Worm (Caenorhabditis elegans): ENCODE results near the gene C35D10.17.

C35D10.17 gene

DNA sequence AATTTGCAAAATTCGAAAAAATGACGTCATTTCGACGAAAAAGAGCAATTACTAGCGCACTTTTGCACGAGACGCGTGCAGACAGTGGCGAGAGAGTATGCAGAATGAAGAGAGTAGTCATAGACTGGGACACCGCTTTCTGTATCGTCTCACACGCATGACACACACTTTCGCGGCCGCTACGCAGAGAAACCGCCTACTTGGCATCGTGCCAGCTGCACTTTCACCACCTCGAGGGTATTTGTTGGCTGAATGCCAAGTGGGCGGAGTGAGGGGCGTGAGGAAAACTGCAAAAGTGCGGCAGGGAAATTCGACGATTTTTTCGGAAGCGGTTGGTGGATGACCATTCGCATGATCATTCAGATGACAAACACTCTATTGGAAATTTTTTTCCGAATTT, 32.9 kb downstream of the C35D10.17 start (continued):
- TF ChIP-seq hlh-17 (GFP tag; optimal IDR thresholded peaks at IDR 0.05; ENCODE audit: borderline replicate concordance) (no peak), ces-1 (GFP tag; optimal IDR thresholded peaks at IDR 0.05) (peak; percentile 69), vab-15 (tag; optimal IDR thresholded peaks at IDR 0.05) (peak; percentile 98), C34B4.2 (tag; optimal IDR thresholded peaks at IDR 0.05) (peak; percentile 91), ceh-88 (GFP tag; IDR thresholded peaks at IDR 0.05) (peak; percentile 99), dsc-1 (tag; optimal IDR thresholded peaks at IDR 0.05) (peak; percentile 100), mab-9 (GFP tag; IDR thresholded peaks at IDR 0.05) (peak; percentile 98), mef-2 (tag; optimal IDR thresholded peaks at IDR 0.05) (peak; percentile 96), aly-2 (tag; optimal IDR thresholded peaks at IDR 0.05) (peak; percentile 90), nhr-84 (tag; optimal IDR thresholded peaks at IDR 0.05) (no peak), unc-86 (tag; optimal IDR thresholded peaks at IDR 0.05) (peak; percentile 100), hpl-2 (GFP tag; optimal IDR thresholded peaks at IDR 0.05) (peak; percentile 95), tlp-1 (tag; optimal IDR thresholded peaks at IDR 0.05) (no peak), lin-35 (GFP tag; optimal IDR thresholded peaks at IDR 0.05) (peak; percentile 94 to 95), mep-1 (tag; optimal IDR thresholded peaks at IDR 0.05) (peak; percentile 96), ceh-90 (tag; optimal IDR thresholded peaks at IDR 0.05) (peak; percentile 73), ceh-8 (GFP tag; optimal IDR thresholded peaks at IDR 0.05) (peak; percentile 99), elt-2 (tag; optimal IDR thresholded peaks at IDR 0.05) (peak; percentile 99), lin-15B (tag; optimal IDR thresholded peaks at IDR 0.05) (peak; percentile 94), aha-1 (tag; optimal IDR thresholded peaks at IDR 0.05) (peak; percentile 95), jun-1 (tag; optimal IDR thresholded peaks at IDR 0.05) (peak; percentile 99), grh-1 (GFP tag; IDR thresholded peaks at IDR 0.05) (peak; percentile 99), C16A3.4 (tag; optimal IDR thresholded peaks at IDR 0.05) (peak; percentile 99), nhr-90 (tag; optimal IDR thresholded peaks at IDR 0.05; ENCODE audit: poor library complexity) (peak; percentile 99), zag-1 (tag; optimal IDR thresholded peaks at IDR 0.05) (peak; percentile 30), nhr-20 (tag; optimal IDR thresholded peaks at IDR 0.05) (peak; percentile 100), nhr-71 (tag; optimal IDR thresholded peaks at IDR 0.05) (peak; percentile 100), ceh-63 (GFP tag; optimal IDR thresholded peaks at IDR 0.05) (peak; percentile 92), lin-39 (tag; optimal IDR thresholded peaks at IDR 0.05) (peak; percentile 93), unc-130 (tag; optimal IDR thresholded peaks at IDR 0.05) (peak; percentile 97), nhr-47 (tag; optimal IDR thresholded peaks at IDR 0.05) (peak; percentile 100), mdl-1 (tag; optimal IDR thresholded peaks at IDR 0.05) (peak; percentile 45 to 99), egl-27 (tag; optimal IDR thresholded peaks at IDR 0.05) (peak; percentile 83 to 96), ztf-11 (tag; optimal IDR thresholded peaks at IDR 0.05) (peak in 1 of 2 experiments; percentile 99), rnt-1 (tag; optimal IDR thresholded peaks at IDR 0.05) (peak; percentile 98), snu-23 (GFP tag; optimal IDR thresholded peaks at IDR 0.05) (peak; percentile 100), nhr-77 (tag; optimal IDR thresholded peaks at IDR 0.05) (peak; percentile 99), C04F5.9 (tag; optimal IDR thresholded peaks at IDR 0.05) (peak; percentile 97), nhr-85 (tag) (peak; percentile 100), fos-1 (tag; optimal IDR thresholded peaks at IDR 0.05) (peak; percentile 97), efl-3 (GFP tag; optimal IDR thresholded peaks at IDR 0.05) (peak; percentile 95), lin-14 (GFP tag; optimal IDR thresholded peaks at IDR 0.05) (peak; percentile 100), pag-3 (tag; optimal IDR thresholded peaks at IDR 0.05; ENCODE audit: borderline replicate concordance, insufficient read depth) (peak; percentile 80), ets-5 (GFP tag; IDR thresholded peaks at IDR 0.05) (no peak), sup-37 (GFP tag; optimal IDR thresholded peaks at IDR 0.05) (peak; percentile 100), ztf-4 (tag; optimal IDR thresholded peaks at IDR 0.05) (peak; percentile 99), fkh-8 (tag; optimal IDR thresholded peaks at IDR 0.05) (peak; percentile 100), Y116A8C.19 (tag; optimal IDR thresholded peaks at IDR 0.05; ENCODE audit: borderline replicate concordance) (peak; percentile 10), egl-13 (tag; optimal IDR thresholded peaks at IDR 0.05) (peak; percentile 100), unc-98 (GFP tag; IDR thresholded peaks at IDR 0.05) (peak; percentile 80), pax-3 (tag; optimal IDR thresholded peaks at IDR 0.05) (peak; percentile 100), snpc-4 (tag; optimal IDR thresholded peaks at IDR 0.05) (peak; percentile 84)

Data from whole organism, L1 larva.